ENCODE assay signal across 1 fruit fly cellular context in the genomic region with DNA sequence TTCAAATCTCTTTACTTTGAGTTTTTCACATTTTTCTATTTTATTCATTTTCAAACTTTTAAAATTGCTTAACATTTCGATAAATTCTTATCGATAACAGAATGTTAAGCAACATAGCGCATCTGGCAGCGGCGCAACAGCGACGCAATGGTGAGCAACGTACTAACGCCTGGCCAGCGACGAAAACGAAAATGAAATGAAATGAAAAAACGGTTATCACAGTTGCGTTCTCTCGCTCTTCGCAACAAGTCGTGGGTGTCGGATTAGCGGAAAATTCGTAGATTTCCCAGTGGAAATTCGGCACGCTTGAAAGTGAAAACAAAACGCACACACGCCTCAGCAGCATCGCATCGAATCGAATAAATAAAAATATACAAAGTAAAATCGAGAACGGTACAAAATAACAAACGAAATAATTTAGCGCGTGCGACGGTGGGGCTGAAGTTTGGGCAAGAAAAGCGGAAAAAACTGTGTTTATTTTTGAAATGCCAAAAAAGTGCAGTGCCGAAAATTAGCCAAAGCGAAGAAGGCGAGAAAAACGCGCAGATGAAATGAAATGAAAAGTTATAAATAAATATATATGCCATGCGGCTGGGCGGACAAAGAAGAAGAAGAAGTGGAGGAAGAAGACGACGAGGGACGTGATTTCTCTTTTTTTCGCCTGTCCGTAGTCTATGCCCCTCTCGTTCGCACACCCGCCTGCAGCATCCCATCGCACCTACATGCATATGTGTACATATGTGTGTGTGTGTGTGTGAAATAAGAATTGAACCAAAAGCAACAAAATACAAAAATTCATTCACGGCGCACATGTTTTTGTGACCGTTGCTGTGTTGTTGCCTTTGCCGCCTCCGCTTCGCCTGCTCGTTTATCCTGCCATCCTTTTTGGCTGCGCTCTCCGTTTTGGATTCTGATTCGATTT.
A peak's percentile ranks its signal among the peaks of the same experiment; 100 is the strongest.
TF ChIP-seq lines count a peak whose summit lies in the region.

No protein-coding gene starts in this region.

TF ChIP-seq in whole organism, embryonic, 481 proteins besides CTCF, POLR2A, EP300 and RAD21 (continued from another document and continues in another):
- peak; percentile 48 for TF ChIP-seq CG2712 (tag; optimal IDR thresholded peaks at IDR 0.05; lab: Kevin White, UChicago)
- peak; percentile 33 for TF ChIP-seq CG12071 (GFP tag; optimal IDR thresholded peaks at IDR 0.05; lab: Kevin White, UChicago)
- no peak for TF ChIP-seq CG17568 (GFP tag; optimal IDR thresholded peaks at IDR 0.05; lab: Kevin White, UChicago)
- TF ChIP-seq CG11093 (GFP tag; IDR thresholded peaks at IDR 0.05; lab: Robert Waterston, UW), result no peak
- no peak for TF ChIP-seq CG3847 (GFP tag; IDR thresholded peaks at IDR 0.05; lab: Robert Waterston, UW)
- TF ChIP-seq luna (GFP tag; optimal IDR thresholded peaks at IDR 0.05; lab: Kevin White, UChicago), result no peak
- peak; percentile 19; the same call in 1 of the 3 replicates for TF ChIP-seq CG11695 (GFP tag; IDR thresholded peaks at IDR 0.05; lab: Robert Waterston, UW)
- TF ChIP-seq CG6765 (GFP tag; optimal IDR thresholded peaks at IDR 0.05; lab: Kevin White, UChicago), result no peak
- TF ChIP-seq sna (GFP tag; IDR thresholded peaks at IDR 0.05; lab: Robert Waterston, UW; ENCODE audit: partially characterized antibody), result peak; percentile 67
- TF ChIP-seq crp (GFP tag; optimal IDR thresholded peaks at IDR 0.05; lab: Kevin White, UChicago), result no peak
- TF ChIP-seq caup (GFP tag; optimal IDR thresholded peaks at IDR 0.05; lab: Kevin White, UChicago; ENCODE audit: severe bottlenecking), result peak; percentile 37
- TF ChIP-seq CG4404 (GFP tag; IDR thresholded peaks at IDR 0.05; lab: Robert Waterston, UW), result no peak
- TF ChIP-seq gem (tag; optimal IDR thresholded peaks at IDR 0.05; lab: Kevin White, UChicago), result no peak
- no peak for TF ChIP-seq Meics (GFP tag; optimal IDR thresholded peaks at IDR 0.05; lab: Kevin White, UChicago)
- no peak for TF ChIP-seq sisA (GFP tag; IDR thresholded peaks at IDR 0.05; lab: Robert Waterston, UW)
- TF ChIP-seq HLHmδ (GFP tag; optimal IDR thresholded peaks at IDR 0.05; lab: Kevin White, UChicago), result peak; percentile 40
- TF ChIP-seq CG9817 (tag; optimal IDR thresholded peaks at IDR 0.05; lab: Kevin White, UChicago), result no peak
- TF ChIP-seq CG6683 (GFP tag; optimal IDR thresholded peaks at IDR 0.05; lab: Kevin White, UChicago), result no peak
- no peak for TF ChIP-seq Rx (GFP tag; IDR thresholded peaks at IDR 0.05; lab: Robert Waterston, UW)
- no peak; the same call in 2 of the 3 replicates for TF ChIP-seq CG14860 (GFP tag; IDR thresholded peaks at IDR 0.05; lab: Robert Waterston, UW; ENCODE audit: partially characterized antibody)
- TF ChIP-seq CG12769 (tag; optimal IDR thresholded peaks at IDR 0.05; lab: Kevin White, UChicago), result peak; percentile 28
- TF ChIP-seq CG3838 (GFP tag; optimal IDR thresholded peaks at IDR 0.05; lab: Kevin White, UChicago), result no peak
- TF ChIP-seq BtbVII (GFP tag; optimal IDR thresholded peaks at IDR 0.05; lab: Kevin White, UChicago), result no peak
- no peak for TF ChIP-seq CG10979 (tag; optimal IDR thresholded peaks at IDR 0.05; lab: Kevin White, UChicago)
- no peak for TF ChIP-seq tgo (GFP tag; IDR thresholded peaks at IDR 0.05; lab: Robert Waterston, UW)
- TF ChIP-seq exex (tag; optimal IDR thresholded peaks at IDR 0.05; lab: Kevin White, UChicago), result no peak
- no peak; the same call in 2 of the 3 replicates for TF ChIP-seq Opbp (GFP tag; IDR thresholded peaks at IDR 0.05; lab: Robert Waterston, UW; ENCODE audit: partially characterized antibody)
- TF ChIP-seq Hr3 (GFP tag; optimal IDR thresholded peaks at IDR 0.05; lab: Kevin White, UChicago), result no peak
- TF ChIP-seq ems (GFP tag; optimal IDR thresholded peaks at IDR 0.05; lab: Kevin White, UChicago), result no peak
- TF ChIP-seq Usf (GFP tag; optimal IDR thresholded peaks at IDR 0.05; lab: Kevin White, UChicago), result no peak
- no peak for TF ChIP-seq sc (optimal IDR thresholded peaks at IDR 0.05; lab: Kevin White, UChicago)
- no peak for TF ChIP-seq sc (GFP tag; optimal IDR thresholded peaks at IDR 0.05; lab: Kevin White, UChicago)
- TF ChIP-seq CG1792 (GFP tag; optimal IDR thresholded peaks at IDR 0.05; lab: Kevin White, UChicago), result no peak
- no peak for TF ChIP-seq Nf-YA (GFP tag; IDR thresholded peaks at IDR 0.05; lab: Robert Waterston, UW)
- TF ChIP-seq zf30C (GFP tag; optimal IDR thresholded peaks at IDR 0.05; lab: Kevin White, UChicago), result peak; percentile 56
- TF ChIP-seq Xbp1 (GFP tag; optimal IDR thresholded peaks at IDR 0.05; lab: Kevin White, UChicago), result no peak
- no peak for TF ChIP-seq vnd (GFP tag; IDR thresholded peaks at IDR 0.05; lab: Robert Waterston, UW; ENCODE audit: partially characterized antibody)
- no peak for TF ChIP-seq pita (GFP tag; optimal IDR thresholded peaks at IDR 0.05; lab: Kevin White, UChicago)
- peak; percentile 15; the same call in 1 of the 2 replicates for TF ChIP-seq CG31224 (GFP tag; IDR thresholded peaks at IDR 0.05; lab: Robert Waterston, UW)
- TF ChIP-seq CG17186 (GFP tag; optimal IDR thresholded peaks at IDR 0.05; lab: Kevin White, UChicago), result peak; percentile 93
- no peak for TF ChIP-seq CG7928 (GFP tag; optimal IDR thresholded peaks at IDR 0.05; lab: Kevin White, UChicago)
- TF ChIP-seq lab (GFP tag; optimal IDR thresholded peaks at IDR 0.05; lab: Kevin White, UChicago), result peak; percentile 14
- TF ChIP-seq CG18599 (GFP tag; optimal IDR thresholded peaks at IDR 0.05; lab: Kevin White, UChicago), result no peak
- peak; percentile 34 for TF ChIP-seq chn (GFP tag; optimal IDR thresholded peaks at IDR 0.05; lab: Kevin White, UChicago)
- TF ChIP-seq NK7.1 (GFP tag; optimal IDR thresholded peaks at IDR 0.05; lab: Kevin White, UChicago), result no peak
- no peak for TF ChIP-seq CG15479 (GFP tag; optimal IDR thresholded peaks at IDR 0.05; lab: Kevin White, UChicago)
- no peak for TF ChIP-seq trh (GFP tag; optimal IDR thresholded peaks at IDR 0.05; lab: Kevin White, UChicago)
- peak; percentile 24; the same call in 1 of the 2 replicates for TF ChIP-seq sob (GFP tag; IDR thresholded peaks at IDR 0.05; lab: Robert Waterston, UW)
- TF ChIP-seq CG18619 (GFP tag; optimal IDR thresholded peaks at IDR 0.05; lab: Kevin White, UChicago), result peak; percentile 2
- TF ChIP-seq CkIIα-i1 (GFP tag; IDR thresholded peaks at IDR 0.05; lab: Robert Waterston, UW), result no peak
- peak; percentile 74 for TF ChIP-seq Bgb (GFP tag; IDR thresholded peaks at IDR 0.05; lab: Robert Waterston, UW; ENCODE audit: partially characterized antibody)
- TF ChIP-seq Pdp1 (GFP tag; optimal IDR thresholded peaks at IDR 0.05; lab: Kevin White, UChicago), result peak in 1 of 2 experiments; percentile 18
- peak; percentile 95 for TF ChIP-seq CG11696 (GFP tag; IDR thresholded peaks at IDR 0.05; lab: Robert Waterston, UW)
- no peak for TF ChIP-seq CG10431 (GFP tag; optimal IDR thresholded peaks at IDR 0.05; lab: Kevin White, UChicago)
- TF ChIP-seq stwl (tag; optimal IDR thresholded peaks at IDR 0.05; lab: Kevin White, UChicago), result peak; percentile 99
- peak; percentile 46 for TF ChIP-seq CG17912 (GFP tag; optimal IDR thresholded peaks at IDR 0.05; lab: Kevin White, UChicago)
- TF ChIP-seq ham (GFP tag; IDR thresholded peaks at IDR 0.05; lab: Robert Waterston, UW), result no peak
- TF ChIP-seq jigr1 (GFP tag; IDR thresholded peaks at IDR 0.05; lab: Robert Waterston, UW), result no peak
- TF ChIP-seq gsb (GFP tag; IDR thresholded peaks at IDR 0.05; lab: Robert Waterston, UW), result no peak
- no peak for TF ChIP-seq CG7271 (tag; optimal IDR thresholded peaks at IDR 0.05; lab: Kevin White, UChicago)
- TF ChIP-seq al (GFP tag; IDR thresholded peaks at IDR 0.05; lab: Robert Waterston, UW), result no peak
- TF ChIP-seq insv (GFP tag; optimal IDR thresholded peaks at IDR 0.05; lab: Kevin White, UChicago), result peak in 1 of 2 experiments; percentile 90
- TF ChIP-seq CG4730 (GFP tag; IDR thresholded peaks at IDR 0.05; lab: Robert Waterston, UW), result no peak
- no peak for TF ChIP-seq lov (optimal IDR thresholded peaks at IDR 0.05; lab: Kevin White, UChicago)
- peak; percentile 52; the same call in 1 of the 3 replicates for TF ChIP-seq lov (GFP tag; IDR thresholded peaks at IDR 0.05; lab: Robert Waterston, UW)
- TF ChIP-seq vfl (GFP tag; optimal IDR thresholded peaks at IDR 0.05; lab: Kevin White, UChicago), result no peak
- peak; percentile 32 for TF ChIP-seq CG11398 (GFP tag; optimal IDR thresholded peaks at IDR 0.05; lab: Kevin White, UChicago)
- TF ChIP-seq CG10565 (GFP tag; optimal IDR thresholded peaks at IDR 0.05; lab: Kevin White, UChicago), result no peak
- peak; percentile 67 for TF ChIP-seq CG1603 (tag; optimal IDR thresholded peaks at IDR 0.05; lab: Kevin White, UChicago)
- TF ChIP-seq mld (GFP tag; IDR thresholded peaks at IDR 0.05; lab: Robert Waterston, UW; ENCODE audit: partially characterized antibody), result no peak
- TF ChIP-seq CG4820 (GFP tag; optimal IDR thresholded peaks at IDR 0.05; lab: Kevin White, UChicago), result no peak
- TF ChIP-seq CG12236 (GFP tag; optimal IDR thresholded peaks at IDR 0.05; lab: Kevin White, UChicago), result no peak
- peak; percentile 44 for TF ChIP-seq CoRest (tag; optimal IDR thresholded peaks at IDR 0.05; lab: Kevin White, UChicago)
- TF ChIP-seq CG6854 (GFP tag; optimal IDR thresholded peaks at IDR 0.05; lab: Kevin White, UChicago), result no peak
- peak; percentile 4; the same call in 1 of the 3 replicates for TF ChIP-seq otp (GFP tag; IDR thresholded peaks at IDR 0.05; lab: Robert Waterston, UW)
- no peak; the same call in 1 of the 2 replicates for TF ChIP-seq Drgx (GFP tag; IDR thresholded peaks at IDR 0.05; lab: Robert Waterston, UW)
- no peak for TF ChIP-seq yki (optimal IDR thresholded peaks at IDR 0.05; lab: Kevin White, UChicago)
- TF ChIP-seq CG11560 (tag; IDR thresholded peaks at IDR 0.05; lab: Robert Waterston, UW), result no peak
- TF ChIP-seq Blimp-1 (GFP tag; optimal IDR thresholded peaks at IDR 0.05; lab: Kevin White, UChicago), result peak; percentile 98
- TF ChIP-seq emc (GFP tag; optimal IDR thresholded peaks at IDR 0.05; lab: Kevin White, UChicago), result no peak
- TF ChIP-seq HHEX (GFP tag; optimal IDR thresholded peaks at IDR 0.05; lab: Kevin White, UChicago), result no peak
- no peak for TF ChIP-seq CG7372 (GFP tag; IDR thresholded peaks at IDR 0.05; lab: Robert Waterston, UW)
- TF ChIP-seq CG4328 (GFP tag; optimal IDR thresholded peaks at IDR 0.05; lab: Kevin White, UChicago), result no peak
- TF ChIP-seq CHES-1-like (GFP tag; optimal IDR thresholded peaks at IDR 0.05; lab: Kevin White, UChicago), result peak; percentile 12
- 0 out of 2 replicates have a peak, but pooled peaks have one; percentile 44 for TF ChIP-seq nerfin-2 (GFP tag; IDR thresholded peaks at IDR 0.05; lab: Robert Waterston, UW; ENCODE audit: partially characterized antibody)
- TF ChIP-seq br (optimal IDR thresholded peaks at IDR 0.05; lab: Kevin White, UChicago), result no peak
- no peak for TF ChIP-seq Sry-β (GFP tag; optimal IDR thresholded peaks at IDR 0.05; lab: Kevin White, UChicago)
- TF ChIP-seq CG15011 (GFP tag; optimal IDR thresholded peaks at IDR 0.05; lab: Kevin White, UChicago), result no peak
- TF ChIP-seq Awh (GFP tag; IDR thresholded peaks at IDR 0.05; lab: Robert Waterston, UW), result no peak; the same call in 1 of the 2 replicates
- TF ChIP-seq salm (tag; optimal IDR thresholded peaks at IDR 0.05; lab: Kevin White, UChicago), result peak; percentile 12
- TF ChIP-seq CG1024 (GFP tag; IDR thresholded peaks at IDR 0.05; lab: Robert Waterston, UW), result peak; percentile 44; the same call in 1 of the 2 replicates
- TF ChIP-seq zfh1 (GFP tag; IDR thresholded peaks at IDR 0.05; lab: Robert Waterston, UW), result peak; percentile 61; the same call in 2 of the 3 replicates
- peak; percentile 57; the same call in 1 of the 2 replicates for TF ChIP-seq Rfx (GFP tag; IDR thresholded peaks at IDR 0.05; lab: Robert Waterston, UW)
- TF ChIP-seq ac (GFP tag; optimal IDR thresholded peaks at IDR 0.05; lab: Kevin White, UChicago), result no peak
- TF ChIP-seq Ets65A (GFP tag; lab: Kevin White, UChicago), result no peak
- TF ChIP-seq CG9437 (GFP tag; optimal IDR thresholded peaks at IDR 0.05; lab: Kevin White, UChicago), result no peak
- peak; percentile 1 for TF ChIP-seq CG5180 (GFP tag; optimal IDR thresholded peaks at IDR 0.05; lab: Kevin White, UChicago)
- TF ChIP-seq CG12391 (tag; optimal IDR thresholded peaks at IDR 0.05; lab: Kevin White, UChicago), result peak; percentile 22
- peak; percentile 64; the same call in 1 of the 2 replicates for TF ChIP-seq ato (GFP tag; IDR thresholded peaks at IDR 0.05; lab: Robert Waterston, UW; ENCODE audit: partially characterized antibody)
- peak; percentile 78 for TF ChIP-seq CG2199 (GFP tag; IDR thresholded peaks at IDR 0.05; lab: Robert Waterston, UW)
- no peak for TF ChIP-seq CG9609 (GFP tag; optimal IDR thresholded peaks at IDR 0.05; lab: Kevin White, UChicago)
- no peak for TF ChIP-seq CG1233 (GFP tag; optimal IDR thresholded peaks at IDR 0.05; lab: Kevin White, UChicago)
- no peak for TF ChIP-seq CG4617 (GFP tag; optimal IDR thresholded peaks at IDR 0.05; lab: Kevin White, UChicago; ENCODE audit: borderline replicate concordance)
- TF ChIP-seq dpn (GFP tag; optimal IDR thresholded peaks at IDR 0.05; lab: Kevin White, UChicago), result no peak
- no peak for TF ChIP-seq kay (GFP tag; optimal IDR thresholded peaks at IDR 0.05; lab: Kevin White, UChicago)
- TF ChIP-seq CG15269 (tag; optimal IDR thresholded peaks at IDR 0.05; lab: Kevin White, UChicago), result no peak
- peak; percentile 56; the same call in 2 of the 3 replicates for TF ChIP-seq CG16813 (GFP tag; IDR thresholded peaks at IDR 0.05; lab: Robert Waterston, UW; ENCODE audit: partially characterized antibody)
- no peak for TF ChIP-seq ap (GFP tag; IDR thresholded peaks at IDR 0.05; lab: Robert Waterston, UW)
- no peak for TF ChIP-seq CG10366 (GFP tag; IDR thresholded peaks at IDR 0.05; lab: Robert Waterston, UW)
- no peak for TF ChIP-seq CrebB (tag; optimal IDR thresholded peaks at IDR 0.05; lab: Kevin White, UChicago)
- peak; percentile 46 for TF ChIP-seq YL-1 (GFP tag; optimal IDR thresholded peaks at IDR 0.05; lab: Kevin White, UChicago)
- TF ChIP-seq CG14965 (GFP tag; optimal IDR thresholded peaks at IDR 0.05; lab: Kevin White, UChicago; ENCODE audit: borderline replicate concordance), result no peak
- TF ChIP-seq bigmax (GFP tag; optimal IDR thresholded peaks at IDR 0.05; lab: Kevin White, UChicago), result no peak
- TF ChIP-seq CG8478 (optimal IDR thresholded peaks at IDR 0.05; lab: Kevin White, UChicago), result no peak
- TF ChIP-seq gfzf (GFP tag; optimal IDR thresholded peaks at IDR 0.05; lab: Kevin White, UChicago), result peak; percentile 90
- TF ChIP-seq nmo (GFP tag; optimal IDR thresholded peaks at IDR 0.05; lab: Kevin White, UChicago), result peak; percentile 39
- peak; percentile 0 for TF ChIP-seq CG12744 (GFP tag; optimal IDR thresholded peaks at IDR 0.05; lab: Kevin White, UChicago)
- TF ChIP-seq CG7556 (GFP tag; optimal IDR thresholded peaks at IDR 0.05; lab: Kevin White, UChicago), result no peak
- no peak for TF ChIP-seq CG14014 (GFP tag; IDR thresholded peaks at IDR 0.05; lab: Robert Waterston, UW)
- TF ChIP-seq h (optimal IDR thresholded peaks at IDR 0.05; lab: Kevin White, UChicago), result no peak
